Worm (Caenorhabditis elegans) whole organism, young adult: ENCODE measurements around the gene glb-10.

Source experiments
- F39B2.1 ChIP-seq: fragments of 200-800 bp; sonication (Bioruptor generic); IDR thresholded peaks from 2 replicates; pipeline ENCODE4 v1.3.6; 2022; ENCODE audit warnings: missing genetic modification reagents, missing genetic modification characterization, missing compliant biosample characterization
- F57A8.1 ChIP-seq: fragments of 200-800 bp; sonication (Bioruptor generic); optimal IDR thresholded peaks from 2 replicates; lab custom pipeline; 2018; ENCODE audit warnings: mild to moderate bottlenecking, missing genetic modification characterization, moderate library complexity, missing compliant biosample characterization
- K12H6.12 ChIP-seq: fragments of 200-800 bp; sonication (Bioruptor generic); optimal IDR thresholded peaks from 2 replicates; lab custom pipeline; 2018; ENCODE audit warnings: mild to moderate bottlenecking, missing genetic modification characterization, missing compliant biosample characterization
- T07F8.4 ChIP-seq: sonication (generic microtip); optimal IDR thresholded peaks from 2 replicates; lab custom pipeline; 2016; ENCODE audit warnings: mild to moderate bottlenecking, missing genetic modification characterization, moderate library complexity, missing compliant biosample characterization
- Y53F4B.3 ChIP-seq: fragments of 200-800 bp; sonication (Bioruptor generic); IDR thresholded peaks from 2 replicates; pipeline ENCODE4 v1.3.6; 2022; ENCODE audit warnings: missing genetic modification reagents, missing genetic modification characterization, missing compliant biosample characterization
- Y53G8AR.9 ChIP-seq: fragments of 200-800 bp; sonication (Bioruptor generic); conservative IDR thresholded peaks from 2 replicates; pipeline ENCODE4 v1.3.6; 2022; ENCODE audit warnings: missing genetic modification reagents, missing genetic modification characterization, missing compliant biosample characterization
- Y67H2A.10 ChIP-seq: fragments of 200-800 bp; sonication (Bioruptor generic); conservative IDR thresholded peaks from 2 replicates; pipeline ENCODE4 v1.3.6; 2022; ENCODE audit warnings: missing genetic modification reagents, missing genetic modification characterization, missing compliant biosample characterization
- ZK185.1 ChIP-seq: sonication (generic microtip); optimal IDR thresholded peaks from 2 replicates; lab custom pipeline; 2016; ENCODE audit warnings: mild to moderate bottlenecking, missing genetic modification characterization, missing compliant biosample characterization; ENCODE audit not compliant: poor library complexity, severe bottlenecking
- akir-1 ChIP-seq: fragments of 200-800 bp; sonication (Bioruptor generic); optimal IDR thresholded peaks from 2 replicates; lab custom pipeline; 2018; ENCODE audit warnings: mild to moderate bottlenecking, missing genetic modification characterization, moderate library complexity, missing compliant biosample characterization
- athp-1 ChIP-seq: sonication (generic microtip); optimal IDR thresholded peaks from 2 replicates; lab custom pipeline; 2017; ENCODE audit warnings: mild to moderate bottlenecking, missing genetic modification characterization, missing compliant biosample characterization
- attf-3 ChIP-seq: fragments of 200-800 bp; sonication (Bioruptor generic); conservative IDR thresholded peaks from 2 replicates; pipeline ENCODE4 v1.3.6; 2022; ENCODE audit warnings: missing genetic modification reagents, missing genetic modification characterization, missing compliant biosample characterization
- attf-5 ChIP-seq: fragments of 200-800 bp; sonication (Bioruptor generic); optimal IDR thresholded peaks from 2 replicates; lab custom pipeline; 2018; ENCODE audit warnings: mild to moderate bottlenecking, missing genetic modification characterization, missing compliant biosample characterization
- attf-6 ChIP-seq: fragments of 200-800 bp; sonication (Bioruptor generic); IDR thresholded peaks from 2 replicates; pipeline ENCODE4 v1.3.6; 2022; ENCODE audit warnings: missing genetic modification reagents, missing genetic modification characterization, missing compliant biosample characterization
- bed-2 ChIP-seq: fragments of 200-800 bp; sonication (Bioruptor generic); IDR thresholded peaks from 2 replicates; pipeline ENCODE4 v1.3.6; 2022; ENCODE audit warnings: missing genetic modification reagents, missing genetic modification characterization, missing compliant biosample characterization
- cebp-2 ChIP-seq: fragments of 200-800 bp; sonication (Bioruptor generic); IDR thresholded peaks from 2 replicates; pipeline ENCODE4 v1.3.6; 2022; ENCODE audit warnings: missing genetic modification characterization, missing compliant biosample characterization
- ceh-100 ChIP-seq: fragments of 200-800 bp; sonication (Bioruptor generic); IDR thresholded peaks from 2 replicates; pipeline ENCODE4 v1.3.6; 2022; ENCODE audit warnings: missing genetic modification reagents, missing genetic modification characterization, missing compliant biosample characterization
- dox-1 ChIP-seq: fragments of 200-800 bp; sonication (Bioruptor generic); IDR thresholded peaks from 2 replicates; pipeline ENCODE4 v1.3.6; 2022; ENCODE audit warnings: missing genetic modification reagents, missing genetic modification characterization, missing compliant biosample characterization
- egl-44 ChIP-seq: fragments of 200-800 bp; sonication (Bioruptor generic); IDR thresholded peaks from 2 replicates; pipeline ENCODE4 v1.3.6; 2022; ENCODE audit warnings: missing genetic modification reagents, missing genetic modification characterization, missing compliant biosample characterization
- egrh-3 ChIP-seq: fragments of 200-800 bp; sonication (Bioruptor generic); IDR thresholded peaks from 2 replicates; pipeline ENCODE4 v1.3.6; 2022; ENCODE audit warnings: missing genetic modification reagents, missing genetic modification characterization, missing compliant biosample characterization
- ekl-4 ChIP-seq: fragments of 200-800 bp; sonication (Bioruptor generic); IDR thresholded peaks from 2 replicates; pipeline ENCODE4 v1.3.6; 2022; ENCODE audit warnings: missing genetic modification reagents, missing genetic modification characterization, missing compliant biosample characterization
- ets-4 ChIP-seq: fragments of 200-800 bp; sonication (Bioruptor generic); optimal IDR thresholded peaks from 2 replicates; lab custom pipeline; 2018; ENCODE audit warnings: mild to moderate bottlenecking, missing genetic modification characterization, missing compliant biosample characterization
- gei-17 ChIP-seq: fragments of 200-800 bp; sonication (Bioruptor generic); optimal IDR thresholded peaks from 2 replicates; lab custom pipeline; 2018; ENCODE audit warnings: mild to moderate bottlenecking, missing genetic modification characterization, missing compliant biosample characterization
- hmg-1.2 ChIP-seq: fragments of 200-800 bp; sonication (Bioruptor generic); IDR thresholded peaks from 2 replicates; pipeline ENCODE4 v1.3.6; 2022; ENCODE audit warnings: missing genetic modification reagents, missing genetic modification characterization, missing compliant biosample characterization
- hmg-20 ChIP-seq: fragments of 200-800 bp; sonication (Bioruptor generic); IDR thresholded peaks from 2 replicates; pipeline ENCODE4 v1.3.6; 2022; ENCODE audit warnings: missing genetic modification reagents, missing genetic modification characterization, missing compliant biosample characterization
- lag-1 ChIP-seq: fragments of 200-800 bp; sonication (Bioruptor generic); IDR thresholded peaks from 2 replicates; pipeline ENCODE4 v1.3.6; 2022; ENCODE audit warnings: missing genetic modification reagents, missing genetic modification characterization, missing compliant biosample characterization
- let-526 ChIP-seq: fragments of 200-800 bp; sonication (Bioruptor generic); IDR thresholded peaks from 2 replicates; pipeline ENCODE4 v1.3.6; 2022; ENCODE audit warnings: missing genetic modification reagents, missing genetic modification characterization, missing compliant biosample characterization
- let-607 ChIP-seq, 2 experiments: fragments of 200-800 bp in 1 of 2; sonication (Bioruptor generic) in 1 of 2; sonication (generic microtip) in 1 of 2; optimal IDR thresholded peaks; 2 replicates each; lab custom pipeline; 2016 to 2018; ENCODE audit warnings: mild to moderate bottlenecking in 2 of 2, missing compliant biosample characterization in 2 of 2, missing genetic modification characterization in 2 of 2, moderate library complexity in 2 of 2, missing genotype in 1 of 2
- lin-26 ChIP-seq: fragments of 200-800 bp; sonication (Bioruptor generic); IDR thresholded peaks from 2 replicates; pipeline ENCODE4 v1.3.6; 2022; ENCODE audit warnings: missing genetic modification reagents, missing genetic modification characterization, missing compliant biosample characterization
- madf-10 ChIP-seq: sonication (generic microtip); optimal IDR thresholded peaks from 2 replicates; lab custom pipeline; 2016; ENCODE audit warnings: mild to moderate bottlenecking, missing genetic modification characterization, missing compliant biosample characterization
- madf-3 ChIP-seq: fragments of 200-800 bp; sonication (Bioruptor generic); IDR thresholded peaks from 2 replicates; pipeline ENCODE4 v1.3.6; 2022; ENCODE audit warnings: missing genetic modification reagents, missing genetic modification characterization, missing compliant biosample characterization
- madf-6 ChIP-seq: fragments of 200-800 bp; sonication (Bioruptor generic); IDR thresholded peaks from 2 replicates; pipeline ENCODE4 v1.3.6; 2022; ENCODE audit warnings: missing genetic modification reagents, missing genetic modification characterization, missing compliant biosample characterization
- mcd-1 ChIP-seq: fragments of 200-800 bp; sonication (Bioruptor generic); IDR thresholded peaks from 2 replicates; pipeline ENCODE4 v1.3.6; 2022; ENCODE audit warnings: missing genetic modification reagents, missing genetic modification characterization, missing compliant biosample characterization
- mes-4 ChIP-seq: sonication (generic microtip); optimal IDR thresholded peaks from 2 replicates; lab custom pipeline; 2016; ENCODE audit warnings: missing genotype, missing genetic modification characterization, missing compliant biosample characterization
- nhr-179 ChIP-seq: sonication (generic microtip); optimal IDR thresholded peaks from 2 replicates; lab custom pipeline; 2016; ENCODE audit warnings: mild to moderate bottlenecking, missing genetic modification characterization, missing compliant biosample characterization
- pbrm-1 ChIP-seq: fragments of 200-800 bp; sonication (Bioruptor generic); IDR thresholded peaks from 2 replicates; pipeline ENCODE4 v1.3.6; 2022; ENCODE audit warnings: missing genetic modification reagents, missing genetic modification characterization, missing compliant biosample characterization
- pha-4 ChIP-seq: fragments of 150-350 bp; sonication (generic microtip); optimal IDR thresholded peaks from 2 replicates; lab custom pipeline; 2014; ENCODE audit warnings: missing biosample characterization, missing genetic modification reagents, missing genetic modification characterization
- rcor-1 ChIP-seq: fragments of 200-800 bp; sonication (Bioruptor generic); IDR thresholded peaks from 2 replicates; pipeline ENCODE4 v1.3.6; 2022; ENCODE audit warnings: missing genetic modification reagents, missing genetic modification characterization, missing compliant biosample characterization
- sea-2 ChIP-seq: fragments of 200-800 bp; sonication (Bioruptor generic); IDR thresholded peaks from 2 replicates; pipeline ENCODE4 v1.3.6; 2022; ENCODE audit warnings: missing genetic modification characterization, missing compliant biosample characterization
- snpc-4 ChIP-seq, 5 experiments: fragments of 150-350 bp in 1 of 5; sonication (generic microtip) in 4 of 5; optimal IDR thresholded peaks; 2 replicates each; lab custom pipeline; 2014 to 2018; ENCODE audit warnings: missing genetic modification characterization in 5 of 5, missing biosample characterization in 3 of 5, antibody characterized with exemption in 2 of 5, mild to moderate bottlenecking in 2 of 5, missing compliant biosample characterization in 2 of 5, missing genotype in 2 of 5, moderate library complexity in 2 of 5, missing genetic modification reagents in 1 of 5
- somi-1 ChIP-seq: fragments of 200-800 bp; sonication (Bioruptor generic); optimal IDR thresholded peaks from 2 replicates; lab custom pipeline; 2018; ENCODE audit warnings: mild to moderate bottlenecking, missing genetic modification characterization, missing compliant biosample characterization
- tbp1 ChIP-seq: fragments of 200-800 bp; sonication (Bioruptor generic); optimal IDR thresholded peaks from 2 replicates; lab custom pipeline; 2018; ENCODE audit warnings: mild to moderate bottlenecking, missing genetic modification characterization, missing compliant biosample characterization
- zim-3 ChIP-seq: sonication (generic microtip); optimal IDR thresholded peaks from 2 replicates; lab custom pipeline; 2017; ENCODE audit warnings: mild to moderate bottlenecking, missing genetic modification characterization, moderate library complexity, missing compliant biosample characterization
- ztf-26 ChIP-seq: sonication (generic microtip); optimal IDR thresholded peaks from 2 replicates; lab custom pipeline; 2017; ENCODE audit warnings: missing genetic modification characterization, missing compliant biosample characterization
- ztf-3 ChIP-seq: fragments of 200-800 bp; sonication (Bioruptor generic); optimal IDR thresholded peaks from 2 replicates; lab custom pipeline; 2018; ENCODE audit warnings: mild to moderate bottlenecking, missing genetic modification characterization, missing compliant biosample characterization

The glb-10 gene

ce11 chrII:6348360-6348759 is 39.3 kb upstream of the glb-10 start (continued):
- TF ChIP-seq madf-3 (GFP tag; lab: Robert Waterston, UW) (0 out of 2 replicates have a peak, but pooled peaks have one; percentile 67), ztf-26 (peak; percentile 67), madf-10 (peak; percentile 82), F39B2.1 (no peak), lag-1 (GFP tag; lab: Robert Waterston, UW) (no peak), somi-1 (GFP tag; lab: Kevin White, UChicago) (peak; percentile 64), let-607 (tag; optimal IDR thresholded peaks at IDR 0.05; lab: Kevin White, UChicago) (peak in 1 of 2 experiments; percentile 71), Y53F4B.3 (GFP tag; lab: Robert Waterston, UW) (no peak), attf-6 (GFP tag; lab: Robert Waterston, UW) (no peak), T07F8.4 (no peak)
- TF ChIP-seq, all 124 proteins: peak for 52

ce11 chrII:6347341-6348118 is 38.4 kb upstream of the glb-10 start, which contains the start of gene lgg-1:
Gene lgg-1, minus strand, starts transcription at chrII:6347719.
- TF ChIP-seq ZK185.1 (peak; percentile 72), snpc-4 (GFP tag; optimal IDR thresholded peaks at IDR 0.05; lab: Kevin White, UChicago) (no peak), snpc-4 (tag; optimal IDR thresholded peaks at IDR 0.05; lab: Kevin White, UChicago) (peak in 3 of 4 experiments; percentile 1 to 12 (median 10)), pbrm-1 (GFP tag; lab: Robert Waterston, UW) (peak; percentile 61), ekl-4 (GFP tag; lab: Robert Waterston, UW) (0 out of 2 replicates have a peak, but pooled peaks have one; percentile 71), K12H6.12 (tag; lab: Kevin White, UChicago) (peak; percentile 68), let-526 (GFP tag; lab: Robert Waterston, UW) (peak; percentile 78; the same call in 1 of the 2 replicates), cebp-2 (GFP tag; lab: Robert Waterston, UW) (0 out of 2 replicates have a peak, but pooled peaks have one; percentile 63), bed-2 (GFP tag; lab: Robert Waterston, UW) (peak; percentile 54; the same call in 1 of the 2 replicates), F57A8.1 (peak; percentile 0), gei-17 (GFP tag; lab: Kevin White, UChicago) (no peak), lin-26 (GFP tag; lab: Robert Waterston, UW) (peak; percentile 56), mes-4 (no peak), akir-1 (GFP tag; lab: Kevin White, UChicago) (no peak), hmg-1.2 (GFP tag; lab: Robert Waterston, UW) (peak; percentile 52), mcd-1 (GFP tag; lab: Robert Waterston, UW) (peak; percentile 56), nhr-179 (tag; lab: Kevin White, UChicago) (no peak), ztf-3 (GFP tag; lab: Kevin White, UChicago) (peak; percentile 54), madf-6 (GFP tag; lab: Robert Waterston, UW) (peak; percentile 33; the same call in 1 of the 2 replicates), Y67H2A.10 (GFP tag; lab: Robert Waterston, UW) (peak; percentile 18; the same call in 1 of the 2 replicates), ceh-100 (no peak; the same call in 1 of the 2 replicates), athp-1 (tag; lab: Kevin White, UChicago) (peak; percentile 72), dox-1 (GFP tag; lab: Robert Waterston, UW) (peak; percentile 75), egrh-3 (GFP tag; lab: Robert Waterston, UW) (peak; percentile 29; the same call in 1 of the 2 replicates), tbp1 (GFP tag; lab: Kevin White, UChicago) (peak; percentile 44), egl-44 (GFP tag; lab: Robert Waterston, UW) (no peak; the same call in 1 of the 2 replicates), rcor-1 (no peak), Y53G8AR.9 (GFP tag; lab: Robert Waterston, UW) (peak; percentile 43; the same call in 1 of the 2 replicates), let-607 (tag; optimal IDR thresholded peaks at IDR 0.05; lab: Kevin White, UChicago) (peak in 1 of 2 experiments; percentile 38), pha-4 (tag; lab: Kevin White, UChicago) (peak; percentile 83), hmg-20 (GFP tag; lab: Robert Waterston, UW) (peak; percentile 6; the same call in 1 of the 2 replicates), zim-3 (tag; lab: Kevin White, UChicago) (peak; percentile 57), sea-2 (GFP tag; lab: Robert Waterston, UW) (no peak), attf-5 (peak; percentile 45), ets-4 (GFP tag; lab: Kevin White, UChicago) (no peak), attf-3 (GFP tag; lab: Robert Waterston, UW) (no peak)
